Fruit fly (Drosophila melanogaster): ENCODE measurements around the gene Fatp1.

DNA sequence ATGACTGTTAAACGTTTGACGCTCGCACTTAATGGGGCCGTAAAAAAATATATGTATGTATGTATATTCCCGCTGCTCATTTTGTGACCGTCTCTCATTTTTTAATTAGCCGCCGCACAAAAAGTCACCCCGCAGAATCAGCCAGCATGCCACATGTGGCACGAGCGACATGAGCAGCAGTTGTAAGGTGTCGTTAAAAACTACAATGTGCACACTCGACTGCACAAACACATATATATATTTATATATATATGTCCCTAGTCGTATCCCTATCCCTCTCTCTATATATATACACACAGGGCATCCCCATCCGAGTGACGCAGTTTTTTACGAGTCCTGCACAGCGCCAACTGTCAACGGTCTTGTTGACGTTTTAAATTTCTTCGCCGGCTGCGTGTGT is 36.7 kb upstream of the Fatp1 start:
- TF ChIP-seq Myc (optimal IDR thresholded peaks at IDR 0.05) (no peak), Sin3A (optimal IDR thresholded peaks at IDR 0.05) (no peak), ttk (optimal IDR thresholded peaks at IDR 0.05) (no peak), h (optimal IDR thresholded peaks at IDR 0.05) (no peak)
